Worm (Caenorhabditis elegans): Measurements from ENCODE around the gene F25B5.3.

The F25B5.3 gene

DNA sequence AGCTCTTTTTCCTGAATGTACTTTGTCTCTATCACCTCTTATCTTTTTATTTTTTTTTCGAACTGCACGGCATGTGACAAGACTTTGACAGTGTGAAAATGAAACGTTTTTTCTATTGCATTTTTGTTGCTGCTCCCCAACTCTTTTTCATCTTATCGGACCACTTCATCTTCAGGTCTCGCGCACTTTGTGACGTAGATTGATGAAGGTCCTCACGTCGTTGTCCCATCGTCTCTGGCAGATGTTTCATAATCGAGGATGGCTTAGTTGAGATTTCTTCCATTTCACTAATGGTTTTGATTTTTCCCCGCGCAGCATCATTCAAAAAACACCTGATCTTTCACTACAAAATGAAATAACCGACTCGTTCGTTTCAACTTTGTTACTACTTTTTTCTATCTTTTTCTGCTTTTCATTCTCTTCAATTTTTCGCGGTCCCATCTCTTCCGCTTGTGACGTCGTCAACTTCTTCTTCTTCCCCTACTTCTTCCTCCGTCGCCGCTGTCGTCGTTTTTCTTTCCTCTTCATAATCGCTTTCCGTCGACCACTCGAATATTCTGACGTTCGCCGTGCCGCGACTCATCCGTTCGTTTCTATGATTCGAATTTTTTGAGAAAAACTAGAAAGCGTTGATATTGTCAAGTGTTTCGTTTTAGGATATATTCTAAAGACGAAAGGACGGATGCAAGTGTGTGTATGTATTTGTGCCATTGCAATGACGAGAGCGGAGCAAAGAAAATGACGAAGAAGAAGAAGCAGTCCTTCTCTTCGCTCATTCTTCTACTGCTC, 42.7 kb downstream of the F25B5.3 start, which contains the start of gene T04C9.2:
Gene T04C9.2, plus strand, starts transcription at position 739 of the 789 bp plus-strand sequence.
- no peak for TF ChIP-seq hlh-8 (tag; optimal IDR thresholded peaks at IDR 0.05)
- peak; percentile 47 for TF ChIP-seq unc-55 (GFP tag; optimal IDR thresholded peaks at IDR 0.05)
- peak; percentile 51 for TF ChIP-seq unc-42 (tag; optimal IDR thresholded peaks at IDR 0.05)

DNA sequence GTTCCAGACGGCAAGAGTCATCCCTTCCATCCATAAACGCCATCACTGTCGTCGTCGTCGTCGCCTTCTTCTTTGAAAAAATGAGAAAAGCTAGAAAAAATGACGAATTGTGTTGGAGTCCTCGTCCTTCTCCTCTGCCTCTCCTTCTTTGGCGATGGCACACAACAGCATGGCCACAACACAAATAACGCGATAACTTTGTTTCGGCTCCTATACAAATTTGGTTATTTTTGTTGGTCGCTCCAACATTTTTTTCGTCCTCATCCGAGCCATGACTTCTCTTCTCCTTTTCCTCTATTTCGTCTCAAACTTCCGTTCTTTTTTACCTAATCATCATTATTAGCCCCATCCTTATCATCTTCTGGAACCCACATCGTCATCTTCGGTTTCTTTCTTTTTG, 43.4 kb downstream of the F25B5.3 start:
- TF ChIP-seq tbx-7 (tag; optimal IDR thresholded peaks at IDR 0.05) (no peak), ztf-16 (tag; optimal IDR thresholded peaks at IDR 0.05) (no peak), lim-6 (tag; optimal IDR thresholded peaks at IDR 0.05) (no peak), T23F11.4 (GFP tag; optimal IDR thresholded peaks at IDR 0.05) (no peak), Y22D7AL.16 (tag; optimal IDR thresholded peaks at IDR 0.05) (no peak), ceh-24 (tag; optimal IDR thresholded peaks at IDR 0.05) (no peak), unc-42 (tag; optimal IDR thresholded peaks at IDR 0.05) (peak; percentile 98)

DNA sequence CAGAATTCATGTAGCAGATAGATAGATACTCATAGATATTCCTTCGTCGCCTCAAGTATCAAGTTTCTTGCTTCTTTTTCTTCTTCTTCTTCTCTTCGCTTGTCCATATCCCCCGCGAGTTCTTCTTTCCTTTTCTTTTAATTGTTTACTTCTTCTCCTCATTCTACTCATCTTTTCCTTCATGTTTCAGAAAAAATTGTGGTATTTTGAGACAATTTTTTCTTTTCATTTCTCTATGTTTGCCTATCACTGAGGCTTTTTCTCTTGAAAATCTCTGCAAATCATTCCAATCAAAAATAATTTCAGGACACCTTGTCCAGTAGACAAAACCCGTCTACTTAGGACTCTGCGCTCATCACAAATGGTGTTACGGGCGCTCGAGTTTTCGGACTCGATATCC, 44.2 kb downstream of the F25B5.3 start, which contains the start of gene T04C9.1:
Gene T04C9.1, plus strand, starts transcription at position 301 of the 400 bp plus-strand sequence.
- no peak for TF ChIP-seq sox-4 (tag; optimal IDR thresholded peaks at IDR 0.05)

DNA sequence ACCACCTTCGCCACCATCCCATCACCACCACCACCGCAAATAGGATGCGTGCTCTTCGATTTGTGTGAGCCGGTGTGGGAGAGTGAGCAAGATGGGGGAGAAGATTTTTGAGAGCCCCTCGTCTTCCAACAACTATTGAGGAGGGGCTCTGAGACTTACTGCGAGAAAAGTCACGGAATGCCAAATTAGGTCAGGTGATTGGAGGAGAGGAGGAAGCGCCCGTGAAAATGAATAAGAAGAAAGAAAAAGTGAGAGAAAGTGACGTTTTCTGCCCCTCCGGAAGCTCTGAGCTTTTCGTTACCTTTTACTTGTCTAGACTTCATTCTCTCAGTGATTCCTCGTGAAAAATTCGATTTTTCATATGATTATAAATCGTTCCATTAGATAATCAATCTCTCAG, 50.0 kb downstream of the F25B5.3 start:
- TF ChIP-seq gmeb-2 (tag; optimal IDR thresholded peaks at IDR 0.05) (no peak), unc-42 (tag; optimal IDR thresholded peaks at IDR 0.05) (peak; percentile 33), lim-6 (tag; optimal IDR thresholded peaks at IDR 0.05) (no peak), ceh-30 (tag; optimal IDR thresholded peaks at IDR 0.05) (no peak)

DNA sequence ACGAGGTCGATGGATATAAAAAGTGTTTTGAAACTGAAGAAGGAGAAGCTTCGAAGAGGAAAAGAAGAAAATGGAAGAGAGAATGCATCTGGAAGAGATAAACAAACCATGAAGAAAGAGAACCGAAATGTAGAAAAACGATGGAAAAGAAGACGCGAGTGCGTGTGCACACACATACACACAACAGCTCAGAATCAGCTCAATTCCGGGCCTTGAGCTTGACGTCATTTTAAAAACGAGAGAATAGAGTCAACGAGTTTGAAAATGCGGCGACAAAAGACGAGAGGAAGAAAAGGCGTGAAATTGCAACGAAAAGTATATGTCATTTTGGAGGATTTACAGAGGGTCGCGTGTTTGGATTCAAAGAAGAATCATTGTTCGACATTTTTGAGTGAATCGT, 50.9 kb downstream of the F25B5.3 start:
- TF ChIP-seq nfya-1 (tag; optimal IDR thresholded peaks at IDR 0.05) (no peak), unc-42 (tag; optimal IDR thresholded peaks at IDR 0.05) (peak; percentile 36), ceh-14 (tag; optimal IDR thresholded peaks at IDR 0.05) (no peak), gmeb-2 (tag; optimal IDR thresholded peaks at IDR 0.05) (no peak), unc-86 (tag; optimal IDR thresholded peaks at IDR 0.05) (no peak)

DNA sequence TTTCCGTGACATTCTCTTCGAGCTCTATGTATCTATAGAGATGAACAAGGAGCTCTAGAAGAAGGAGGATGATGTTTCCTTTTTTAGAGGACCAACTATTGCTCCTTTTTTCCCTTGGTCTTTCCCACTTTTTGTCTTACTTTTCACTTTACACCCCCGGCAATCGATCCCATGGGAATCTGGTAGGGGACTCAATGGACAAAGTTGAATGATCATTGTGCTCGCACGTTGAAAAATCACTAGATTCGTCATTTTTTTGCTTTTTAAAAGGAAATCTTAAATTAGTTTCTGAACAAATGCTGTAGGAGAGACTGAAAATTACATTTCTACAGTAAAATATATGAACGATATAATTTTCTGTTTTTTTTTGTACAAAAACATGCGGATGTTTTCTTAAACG, 53.3 kb downstream of the F25B5.3 start:
- no peak for TF ChIP-seq ceh-34 (tag; optimal IDR thresholded peaks at IDR 0.05)
- TF ChIP-seq unc-86 (tag; optimal IDR thresholded peaks at IDR 0.05): no peak
- no peak for TF ChIP-seq C38D4.7 (GFP tag; optimal IDR thresholded peaks at IDR 0.05)
- no peak for TF ChIP-seq ztf-16 (tag; optimal IDR thresholded peaks at IDR 0.05)
- TF ChIP-seq dve-1 (tag; optimal IDR thresholded peaks at IDR 0.05): no peak
- no peak for TF ChIP-seq lin-11 (tag; optimal IDR thresholded peaks at IDR 0.05)
- TF ChIP-seq K09A11.1 (tag; optimal IDR thresholded peaks at IDR 0.05; ENCODE audit: insufficient read depth): no peak
- no peak for TF ChIP-seq pros-1 (tag; optimal IDR thresholded peaks at IDR 0.05)
- no peak for TF ChIP-seq pax-1 (tag; optimal IDR thresholded peaks at IDR 0.05)
- no peak for TF ChIP-seq K02D7.2 (tag; optimal IDR thresholded peaks at IDR 0.05)
- no peak for TF ChIP-seq T23F11.4 (GFP tag; optimal IDR thresholded peaks at IDR 0.05)
- TF ChIP-seq tbx-7 (tag; optimal IDR thresholded peaks at IDR 0.05): no peak
- no peak for TF ChIP-seq ceh-30 (tag; optimal IDR thresholded peaks at IDR 0.05)
- no peak for TF ChIP-seq ahr-1 (tag; optimal IDR thresholded peaks at IDR 0.05)
- TF ChIP-seq sox-2 (GFP tag; IDR thresholded peaks at IDR 0.05): no peak
- TF ChIP-seq pha-4 (tag; optimal IDR thresholded peaks at IDR 0.05): no peak
- no peak for TF ChIP-seq che-1 (tag; optimal IDR thresholded peaks at IDR 0.05)
- no peak for TF ChIP-seq pag-3 (tag; optimal IDR thresholded peaks at IDR 0.05; ENCODE audit: borderline replicate concordance)
- no peak for TF ChIP-seq fax-1 (tag; optimal IDR thresholded peaks at IDR 0.05)
- no peak for TF ChIP-seq madf-2 (tag; optimal IDR thresholded peaks at IDR 0.05)
